Fruit fly (Drosophila melanogaster): ENCODE measurements around the gene Gr77a.

Gr77a gene

dm6 chr3L:20785742-20786427, 46.7 kb upstream of the Gr77a start, which contains the start of gene Pcif1 (continued):
- peak; percentile 99 for TF ChIP-seq CG14860 (GFP tag; IDR thresholded peaks at IDR 0.05; ENCODE audit: partially characterized antibody)
- TF ChIP-seq vnd (GFP tag; IDR thresholded peaks at IDR 0.05; ENCODE audit: partially characterized antibody), result peak; percentile 99
- peak; percentile 98 for TF ChIP-seq nerfin-2 (GFP tag; IDR thresholded peaks at IDR 0.05; ENCODE audit: partially characterized antibody)
- peak; percentile 63 for TF ChIP-seq CG32767 (GFP tag; IDR thresholded peaks at IDR 0.05)
- peak; percentile 61 for TF ChIP-seq CG12659 (GFP tag; optimal IDR thresholded peaks at IDR 0.05)
- TF ChIP-seq CG1602 (GFP tag; optimal IDR thresholded peaks at IDR 0.05), result no peak
- peak; percentile 15; the same call in 1 of the 2 replicates for TF ChIP-seq Adf1 (GFP tag; IDR thresholded peaks at IDR 0.05)
- TF ChIP-seq CG34376 (GFP tag; optimal IDR thresholded peaks at IDR 0.05), result peak; percentile 32
- peak; percentile 100 for TF ChIP-seq amos (GFP tag; IDR thresholded peaks at IDR 0.05; ENCODE audit: partially characterized antibody)
- TF ChIP-seq knrl (GFP tag; IDR thresholded peaks at IDR 0.05; ENCODE audit: partially characterized antibody), result peak; percentile 99
- peak; percentile 76; the same call in 2 of the 3 replicates for TF ChIP-seq Dbx (GFP tag; IDR thresholded peaks at IDR 0.05)
- TF ChIP-seq CG8089 (GFP tag; optimal IDR thresholded peaks at IDR 0.05), result no peak
- peak; percentile 99 for TF ChIP-seq tna (GFP tag; IDR thresholded peaks at IDR 0.05; ENCODE audit: partially characterized antibody)
- peak; percentile 100 for TF ChIP-seq mld (GFP tag; IDR thresholded peaks at IDR 0.05; ENCODE audit: partially characterized antibody)
- TF ChIP-seq CG12391 (tag; optimal IDR thresholded peaks at IDR 0.05), result peak; percentile 11
- TF ChIP-seq gcm (GFP tag; optimal IDR thresholded peaks at IDR 0.05), result no peak
- TF ChIP-seq CG30020 (tag; optimal IDR thresholded peaks at IDR 0.05), result peak; percentile 62
- TF ChIP-seq CG14441 (GFP tag; IDR thresholded peaks at IDR 0.05), result peak; percentile 28; the same call in 1 of the 2 replicates
- peak; percentile 1 for TF ChIP-seq schlank (tag; optimal IDR thresholded peaks at IDR 0.05)
- TF ChIP-seq CG13287 (GFP tag; IDR thresholded peaks at IDR 0.05; ENCODE audit: partially characterized antibody), result peak; percentile 99
- TF ChIP-seq slbo (GFP tag; IDR thresholded peaks at IDR 0.05), result peak; percentile 56
- TF ChIP-seq mirr (GFP tag; optimal IDR thresholded peaks at IDR 0.05), result peak; percentile 33
- no peak for TF ChIP-seq kni (GFP tag; optimal IDR thresholded peaks at IDR 0.05)
- no peak for TF ChIP-seq CG18476 (GFP tag; optimal IDR thresholded peaks at IDR 0.05)
- TF ChIP-seq gro (GFP tag; optimal IDR thresholded peaks at IDR 0.05), result peak; percentile 33
- peak; percentile 1 for TF ChIP-seq Nf-YB (GFP tag; optimal IDR thresholded peaks at IDR 0.05)
- peak; percentile 66 for TF ChIP-seq MBD-R2 (GFP tag; IDR thresholded peaks at IDR 0.05)
- TF ChIP-seq chif (GFP tag; optimal IDR thresholded peaks at IDR 0.05), result no peak
- peak; percentile 26 for TF ChIP-seq CG4424 (GFP tag; optimal IDR thresholded peaks at IDR 0.05)
- no peak for TF ChIP-seq odd (GFP tag; optimal IDR thresholded peaks at IDR 0.05)
- peak; percentile 28 for TF ChIP-seq unpg (GFP tag; optimal IDR thresholded peaks at IDR 0.05)
- TF ChIP-seq CG4617 (GFP tag; optimal IDR thresholded peaks at IDR 0.05; ENCODE audit: borderline replicate concordance), result peak; percentile 44
- peak; percentile 99 for TF ChIP-seq CG7963 (GFP tag; IDR thresholded peaks at IDR 0.05; ENCODE audit: partially characterized antibody)
- peak; percentile 99 for TF ChIP-seq hbn (GFP tag; IDR thresholded peaks at IDR 0.05; ENCODE audit: partially characterized antibody)
- peak; percentile 72 for TF ChIP-seq CG17186 (GFP tag; optimal IDR thresholded peaks at IDR 0.05)
- no peak for TF ChIP-seq Elba2 (GFP tag; optimal IDR thresholded peaks at IDR 0.05)
- TF ChIP-seq Fer1 (GFP tag; optimal IDR thresholded peaks at IDR 0.05), result no peak
- TF ChIP-seq CG2129 (GFP tag; IDR thresholded peaks at IDR 0.05; ENCODE audit: partially characterized antibody), result peak; percentile 98
- TF ChIP-seq CG7271 (tag; optimal IDR thresholded peaks at IDR 0.05), result peak; percentile 65
- TF ChIP-seq CG6854 (GFP tag; optimal IDR thresholded peaks at IDR 0.05), result peak; percentile 37
- TF ChIP-seq cg (GFP tag; optimal IDR thresholded peaks at IDR 0.05), result peak; percentile 18
- no peak for TF ChIP-seq TFAM (GFP tag; optimal IDR thresholded peaks at IDR 0.05)
- TF ChIP-seq CG18619 (GFP tag; optimal IDR thresholded peaks at IDR 0.05), result no peak
- TF ChIP-seq CoRest (tag; optimal IDR thresholded peaks at IDR 0.05), result peak; percentile 18
- TF ChIP-seq CG7987 (GFP tag; optimal IDR thresholded peaks at IDR 0.05), result peak; percentile 30
- peak; percentile 6 for TF ChIP-seq CG10979 (tag; optimal IDR thresholded peaks at IDR 0.05)
- no peak for TF ChIP-seq CG12104 (GFP tag; optimal IDR thresholded peaks at IDR 0.05)
